Fruit fly (Drosophila melanogaster): ENCODE measurements around the gene Upf1.

DNA sequence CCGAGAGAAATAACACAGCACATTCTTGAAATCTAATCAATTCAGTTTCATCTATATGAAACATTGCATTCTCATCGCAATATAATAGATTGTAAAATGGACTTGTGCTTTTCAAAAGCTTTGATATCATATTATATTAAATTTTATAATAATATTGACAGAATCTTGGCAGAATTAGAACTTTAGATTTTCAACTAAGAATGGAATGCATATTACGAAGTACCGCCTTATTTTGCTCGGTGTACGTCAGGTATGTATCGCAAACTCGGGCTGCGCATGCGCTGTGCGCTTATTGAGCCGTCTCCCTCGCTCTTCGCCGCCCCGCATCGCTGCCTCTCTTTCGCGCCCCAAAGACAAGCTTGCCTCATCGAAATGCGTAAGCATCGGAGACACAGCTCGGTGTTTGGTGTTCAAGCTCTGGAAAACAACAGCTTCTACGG, 10.0 kb upstream of the Upf1 start:
- TF ChIP-seq CG3032 (tag; optimal IDR thresholded peaks at IDR 0.05): peak; percentile 93
- TF ChIP-seq CG6854 (GFP tag; optimal IDR thresholded peaks at IDR 0.05): peak; percentile 92
- TF ChIP-seq esn (GFP tag; optimal IDR thresholded peaks at IDR 0.05): peak; percentile 84
